Fruit fly (Drosophila melanogaster): ENCODE data around the gene raskol.
A peak's percentile ranks its signal among the peaks of the same experiment; 100 is the strongest.

The raskol gene

DNA sequence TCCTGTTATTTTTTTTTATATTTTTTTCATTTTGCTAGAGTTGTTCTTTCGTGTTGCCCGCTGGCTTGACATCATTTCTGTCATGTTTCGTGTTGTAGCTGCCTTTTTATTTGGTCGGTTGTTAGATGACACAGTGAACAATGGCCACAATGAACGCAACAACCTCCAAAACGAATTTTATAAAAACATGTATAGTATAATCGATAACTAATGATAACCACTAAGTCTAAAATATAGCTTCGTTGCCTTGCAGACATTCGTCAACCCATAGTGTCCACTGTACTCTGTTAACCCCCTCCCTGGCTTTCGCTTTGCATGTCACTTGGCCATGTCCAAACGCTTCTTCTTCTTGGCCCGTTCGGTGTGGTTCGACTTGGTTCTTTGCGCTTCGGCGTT lies 3.8 kb downstream of the raskol start (continued):
- TF ChIP-seq CG9215 (GFP tag; IDR thresholded peaks at IDR 0.05) (peak; percentile 75), Gug (GFP tag; IDR thresholded peaks at IDR 0.05) (peak; percentile 84), CG1233 (GFP tag; optimal IDR thresholded peaks at IDR 0.05) (peak; percentile 52), CG7556 (GFP tag; optimal IDR thresholded peaks at IDR 0.05) (peak; percentile 48), Dll (GFP tag; IDR thresholded peaks at IDR 0.05; ENCODE audit: partially characterized antibody) (no peak), CG31365 (tag; optimal IDR thresholded peaks at IDR 0.05) (peak; percentile 31), HmgD (GFP tag; optimal IDR thresholded peaks at IDR 0.05) (peak; percentile 17), ash1 (GFP tag; optimal IDR thresholded peaks at IDR 0.05) (no peak), CoRest (tag; optimal IDR thresholded peaks at IDR 0.05) (peak; percentile 52), Atf6 (GFP tag; IDR thresholded peaks at IDR 0.05) (peak; percentile 75), tx (GFP tag; optimal IDR thresholded peaks at IDR 0.05) (peak; percentile 66), usp (GFP tag; optimal IDR thresholded peaks at IDR 0.05) (no peak), chm (GFP tag; IDR thresholded peaks at IDR 0.05) (peak; percentile 87), CG4282 (GFP tag; optimal IDR thresholded peaks at IDR 0.05) (peak; percentile 38), H15 (GFP tag; IDR thresholded peaks at IDR 0.05) (peak; percentile 82), CG42726 (GFP tag; IDR thresholded peaks at IDR 0.05; ENCODE audit: partially characterized antibody) (no peak), Nf-YC (tag; optimal IDR thresholded peaks at IDR 0.05) (no peak), BEAF-32 (GFP tag; optimal IDR thresholded peaks at IDR 0.05) (no peak), CG14667 (GFP tag; IDR thresholded peaks at IDR 0.05) (peak; percentile 79; the same call in 1 of the 2 replicates), CG15073 (GFP tag; optimal IDR thresholded peaks at IDR 0.05) (no peak), hbn (GFP tag; IDR thresholded peaks at IDR 0.05; ENCODE audit: partially characterized antibody) (no peak), Deaf1 (tag; optimal IDR thresholded peaks at IDR 0.05) (peak; percentile 19), CG11695 (GFP tag; IDR thresholded peaks at IDR 0.05) (peak; percentile 39; the same call in 2 of the 3 replicates), zfh2 (GFP tag; optimal IDR thresholded peaks at IDR 0.05) (peak; percentile 65), Nf-YB (GFP tag; optimal IDR thresholded peaks at IDR 0.05) (peak; percentile 6), org-1 (GFP tag; optimal IDR thresholded peaks at IDR 0.05) (peak; percentile 8), CG10209 (GFP tag; optimal IDR thresholded peaks at IDR 0.05) (peak; percentile 47), slbo (GFP tag; IDR thresholded peaks at IDR 0.05) (peak; percentile 88), luna (GFP tag; optimal IDR thresholded peaks at IDR 0.05) (no peak), seq (GFP tag; IDR thresholded peaks at IDR 0.05) (peak; percentile 70), Ets65A (GFP tag) (peak; percentile 85), CG10543 (GFP tag; optimal IDR thresholded peaks at IDR 0.05) (peak; percentile 37), CG1603 (tag; optimal IDR thresholded peaks at IDR 0.05) (peak; percentile 86), CG4820 (GFP tag; optimal IDR thresholded peaks at IDR 0.05) (peak; percentile 66), CG1647 (GFP tag; optimal IDR thresholded peaks at IDR 0.05) (peak; percentile 76), Myb (GFP tag; optimal IDR thresholded peaks at IDR 0.05) (peak; percentile 47), CG11085 (GFP tag; IDR thresholded peaks at IDR 0.05) (peak; percentile 61), Six4 (GFP tag; optimal IDR thresholded peaks at IDR 0.05) (peak; percentile 43), CG14441 (GFP tag; IDR thresholded peaks at IDR 0.05) (peak; percentile 85), CG10267 (tag; optimal IDR thresholded peaks at IDR 0.05) (peak; percentile 55), zen (tag; optimal IDR thresholded peaks at IDR 0.05) (no peak), Mes4 (GFP tag; optimal IDR thresholded peaks at IDR 0.05) (peak; percentile 24), CG17328 (GFP tag; IDR thresholded peaks at IDR 0.05) (peak; percentile 79), CG14965 (GFP tag; optimal IDR thresholded peaks at IDR 0.05; ENCODE audit: borderline replicate concordance) (peak; percentile 38), CG12299 (tag; optimal IDR thresholded peaks at IDR 0.05) (peak; percentile 17), CrebB (tag; optimal IDR thresholded peaks at IDR 0.05) (peak; percentile 23), dmrt11E (tag; optimal IDR thresholded peaks at IDR 0.05) (peak; percentile 45), CG17912 (GFP tag; optimal IDR thresholded peaks at IDR 0.05) (no peak), CG16815 (GFP tag; optimal IDR thresholded peaks at IDR 0.05) (peak; percentile 49), Tbp (GFP tag; optimal IDR thresholded peaks at IDR 0.05) (no peak), Stat92E (GFP tag; optimal IDR thresholded peaks at IDR 0.05) (no peak)
